Fruit fly (Drosophila melanogaster) whole organism, adult: ENCODE results near the gene CG44006.

Experiments used
- CG14711 ChIP-seq: fragments of 200-800 bp; sonication (Bioruptor generic); optimal IDR thresholded peaks from 2 replicates; lab custom pipeline; 2018; ENCODE audit warnings: missing biosample characterization, mild to moderate bottlenecking, missing genetic modification characterization, moderate library complexity
- CG33017 ChIP-seq: fragments of 200-800 bp; sonication (Bioruptor generic); optimal IDR thresholded peaks from 2 replicates; lab custom pipeline; 2018; ENCODE audit warnings: missing biosample characterization, mild to moderate bottlenecking, missing genetic modification characterization, moderate library complexity
- CG7045 ChIP-seq: fragments of 200-800 bp; sonication (Bioruptor generic); optimal IDR thresholded peaks from 2 replicates; lab custom pipeline; 2017; ENCODE audit warnings: missing biosample characterization, mild to moderate bottlenecking, missing genetic modification characterization
- Clk ChIP-seq: fragments of 200-800 bp; sonication (Bioruptor generic); optimal IDR thresholded peaks from 2 replicates; lab custom pipeline; 2017; ENCODE audit warnings: missing biosample characterization, missing genetic modification characterization
- cnc ChIP-seq, 2 experiments: fragments of >200 bp; optimal IDR thresholded peaks; 2 replicates each; lab custom pipeline; 2017

DNA sequence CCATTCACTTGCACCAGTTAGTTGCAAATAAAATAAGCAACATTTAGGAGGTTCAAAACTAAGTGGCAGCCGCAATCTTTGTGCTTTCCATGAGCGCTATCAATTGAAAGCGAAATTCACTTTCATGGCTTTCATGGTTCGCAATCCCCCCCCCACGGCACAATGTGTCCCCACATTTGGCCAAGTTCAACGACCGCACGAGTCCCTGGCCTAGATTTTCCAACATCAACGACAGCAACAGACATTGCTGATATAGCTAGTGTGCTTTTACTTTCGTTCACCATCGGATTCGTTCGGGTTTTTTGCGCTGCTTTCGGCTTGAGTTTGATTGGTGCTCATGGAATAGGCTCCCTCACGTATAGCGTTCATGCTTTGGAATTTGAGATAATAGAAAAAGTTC is 46.3 kb downstream of the CG44006 start:
- TF ChIP-seq cnc (optimal IDR thresholded peaks at IDR 0.05; lab: Kevin White, UChicago) (no peak), CG33017 (no peak), CG7045 (GFP tag; lab: Kevin White, UChicago) (no peak), CG14711 (tag; lab: Kevin White, UChicago) (no peak), Clk (no peak)
